Fruit fly (Drosophila melanogaster): ENCODE data around the gene brwl.

brwl gene

dm6 chr2L:9594625-9595300 lies 26.1 kb downstream of the brwl start (continued):
- no peak for TF ChIP-seq CHES-1-like (GFP tag; optimal IDR thresholded peaks at IDR 0.05)
- TF ChIP-seq Sox100B (GFP tag; optimal IDR thresholded peaks at IDR 0.05) = peak; percentile 48
- peak; percentile 51 for TF ChIP-seq CG8924 (tag; optimal IDR thresholded peaks at IDR 0.05)
- TF ChIP-seq grau (tag; optimal IDR thresholded peaks at IDR 0.05) = peak; percentile 46
- TF ChIP-seq sens (GFP tag) = peak; percentile 86
- peak; percentile 56; the same call in 1 of the 2 replicates for TF ChIP-seq vvl (GFP tag; IDR thresholded peaks at IDR 0.05)
- 0 out of 2 replicates have a peak, but pooled peaks have one; percentile 13 for TF ChIP-seq slbo (GFP tag; IDR thresholded peaks at IDR 0.05)
- no peak for TF ChIP-seq HHEX (GFP tag; optimal IDR thresholded peaks at IDR 0.05)
- peak; percentile 37 for TF ChIP-seq CG2875 (GFP tag; optimal IDR thresholded peaks at IDR 0.05)
- TF ChIP-seq D19B (GFP tag; optimal IDR thresholded peaks at IDR 0.05) = no peak
- no peak for TF ChIP-seq CG32532 (GFP tag; IDR thresholded peaks at IDR 0.05)
- TF ChIP-seq zen (tag; optimal IDR thresholded peaks at IDR 0.05) = peak; percentile 69
- TF ChIP-seq ttk (GFP tag; IDR thresholded peaks at IDR 0.05) = no peak
- TF ChIP-seq mirr (GFP tag; optimal IDR thresholded peaks at IDR 0.05) = no peak
- no peak for TF ChIP-seq nau (GFP tag; optimal IDR thresholded peaks at IDR 0.05)
- TF ChIP-seq CG17802 (tag; optimal IDR thresholded peaks at IDR 0.05) = no peak
- no peak for TF ChIP-seq toy (GFP tag; IDR thresholded peaks at IDR 0.05)
- TF ChIP-seq CG30403 (GFP tag; optimal IDR thresholded peaks at IDR 0.05) = peak; percentile 22
- TF ChIP-seq Ravus (GFP tag; IDR thresholded peaks at IDR 0.05) = no peak
- TF ChIP-seq Hr3 (GFP tag; optimal IDR thresholded peaks at IDR 0.05) = peak; percentile 33
- TF ChIP-seq CG6254 (GFP tag; optimal IDR thresholded peaks at IDR 0.05) = peak; percentile 35
- TF ChIP-seq CG2712 (tag; optimal IDR thresholded peaks at IDR 0.05) = peak; percentile 85
- no peak for TF ChIP-seq nom (GFP tag; optimal IDR thresholded peaks at IDR 0.05)
- TF ChIP-seq CG31224 (GFP tag; IDR thresholded peaks at IDR 0.05) = no peak
- TF ChIP-seq dmrt11E (tag; optimal IDR thresholded peaks at IDR 0.05) = peak; percentile 86
- TF ChIP-seq sim (GFP tag; IDR thresholded peaks at IDR 0.05) = peak; percentile 48; the same call in 1 of the 2 replicates
- TF ChIP-seq CG6813 (GFP tag; optimal IDR thresholded peaks at IDR 0.05) = peak; percentile 32
- TF ChIP-seq dpn (GFP tag; optimal IDR thresholded peaks at IDR 0.05) = peak in 1 of 2 experiments; percentile 19
- no peak for TF ChIP-seq D (optimal IDR thresholded peaks at IDR 0.05)
- peak; percentile 58 for TF ChIP-seq D (GFP tag; optimal IDR thresholded peaks at IDR 0.05)
- peak; percentile 1 for TF ChIP-seq CG12219 (GFP tag; optimal IDR thresholded peaks at IDR 0.05)
- no peak for TF ChIP-seq CG31388 (GFP tag; optimal IDR thresholded peaks at IDR 0.05)
- no peak for TF ChIP-seq sna (GFP tag; IDR thresholded peaks at IDR 0.05; ENCODE audit: partially characterized antibody)
- TF ChIP-seq mld (GFP tag; IDR thresholded peaks at IDR 0.05; ENCODE audit: partially characterized antibody) = no peak
- no peak for TF ChIP-seq CG3838 (GFP tag; optimal IDR thresholded peaks at IDR 0.05)
- peak; percentile 52 for TF ChIP-seq fd96Cb (tag; optimal IDR thresholded peaks at IDR 0.05)
- TF ChIP-seq croc (GFP tag; conservative IDR thresholded peaks at IDR 0.05) = peak; percentile 65
- TF ChIP-seq HmgD (GFP tag; optimal IDR thresholded peaks at IDR 0.05) = no peak
- no peak for TF ChIP-seq Doc2 (GFP tag; IDR thresholded peaks at IDR 0.05)
- TF ChIP-seq ewg (GFP tag; optimal IDR thresholded peaks at IDR 0.05) = peak; percentile 16
- TF ChIP-seq Ets97D (GFP tag; optimal IDR thresholded peaks at IDR 0.05) = no peak
- TF ChIP-seq Blimp-1 (GFP tag; optimal IDR thresholded peaks at IDR 0.05) = peak; percentile 71
- no peak for TF ChIP-seq Nf-YA (GFP tag; IDR thresholded peaks at IDR 0.05)
- TF ChIP-seq tin (GFP tag; optimal IDR thresholded peaks at IDR 0.05) = peak; percentile 5
- no peak for TF ChIP-seq pho (GFP tag; optimal IDR thresholded peaks at IDR 0.05)
- TF ChIP-seq crol (GFP tag; IDR thresholded peaks at IDR 0.05) = peak; percentile 83
- TF ChIP-seq CG7556 (GFP tag; optimal IDR thresholded peaks at IDR 0.05) = peak; percentile 42
- TF ChIP-seq Hsf (GFP tag; optimal IDR thresholded peaks at IDR 0.05) = peak; percentile 18
- TF ChIP-seq CG9932 (GFP tag; IDR thresholded peaks at IDR 0.05) = no peak
- TF ChIP-seq CG4404 (GFP tag; IDR thresholded peaks at IDR 0.05) = peak; percentile 73
